Fruit fly (Drosophila melanogaster) whole organism, embryonic: ENCODE measurements around the gene CG9667.

Experiments used
- Abd-B ChIP-seq: fragments of 200-800 bp; sonication (Bioruptor generic); optimal IDR thresholded peaks from 2 replicates; lab custom pipeline; 2018; ENCODE audit warnings: missing biosample characterization, mild to moderate bottlenecking, missing genetic modification characterization, moderate library complexity
- CG10654 ChIP-seq: fragments of 200-800 bp; sonication (Bioruptor generic); optimal IDR thresholded peaks from 2 replicates; lab custom pipeline; 2016; ENCODE audit warnings: missing biosample characterization, missing genetic modification characterization
- CG11723 ChIP-seq: fragments of 200-800 bp; sonication (Bioruptor generic); optimal IDR thresholded peaks from 2 replicates; lab custom pipeline; 2017; ENCODE audit warnings: missing biosample characterization, mild to moderate bottlenecking, missing genetic modification characterization
- CG13775 ChIP-seq: fragments of 200-800 bp; sonication (Bioruptor generic); optimal IDR thresholded peaks from 3 replicates; lab custom pipeline; 2017; ENCODE audit warnings: missing biosample characterization, mild to moderate bottlenecking, missing genetic modification characterization
- CG14441 ChIP-seq: fragments of 200-800 bp; sonication (Bioruptor generic); IDR thresholded peaks from 2 replicates; pipeline ENCODE4 v1.3.6; 2022; ENCODE audit warnings: missing biosample characterization, missing genetic modification characterization
- CG15601 ChIP-seq: fragments of 200-800 bp; sonication (Bioruptor generic); optimal IDR thresholded peaks from 3 replicates; lab custom pipeline; 2019; ENCODE audit warnings: missing biosample characterization, mild to moderate bottlenecking, missing genetic modification characterization, moderate library complexity
- CG17186 ChIP-seq: fragments of 200-800 bp; sonication (Bioruptor generic); optimal IDR thresholded peaks from 3 replicates; lab custom pipeline; 2017; ENCODE audit warnings: missing biosample characterization, missing genetic modification reagents, missing genetic modification characterization
- CG17359 ChIP-seq: fragments of 200-800 bp; sonication (Bioruptor generic); optimal IDR thresholded peaks from 3 replicates; lab custom pipeline; 2018; ENCODE audit warnings: missing biosample characterization, mild to moderate bottlenecking, missing genetic modification characterization, moderate library complexity
- CG17568 ChIP-seq: fragments of 200-800 bp; sonication (Bioruptor generic); optimal IDR thresholded peaks from 2 replicates; lab custom pipeline; 2018; ENCODE audit warnings: missing biosample characterization, mild to moderate bottlenecking, missing genetic modification characterization, moderate library complexity
- CG18011 ChIP-seq: fragments of 200-800 bp; sonication (Bioruptor generic); optimal IDR thresholded peaks from 2 replicates; lab custom pipeline; 2017; ENCODE audit warnings: missing biosample characterization, missing genetic modification characterization, mild to moderate bottlenecking, moderate library complexity, missing genotype
- CG31365 ChIP-seq: fragments of 200-800 bp; sonication (Bioruptor generic); optimal IDR thresholded peaks from 2 replicates; lab custom pipeline; 2018; ENCODE audit warnings: missing biosample characterization, mild to moderate bottlenecking, missing genetic modification characterization
- CG31388 ChIP-seq: fragments of 200-800 bp; sonication (Bioruptor generic); optimal IDR thresholded peaks from 2 replicates; lab custom pipeline; 2016; ENCODE audit warnings: missing biosample characterization, missing genetic modification characterization
- CG3163 ChIP-seq: fragments of 200-800 bp; sonication (Bioruptor generic); optimal IDR thresholded peaks from 3 replicates; lab custom pipeline; 2016; ENCODE audit warnings: missing biosample characterization, missing genetic modification characterization
- CG5180 ChIP-seq: fragments of 200-800 bp; sonication (Bioruptor generic); optimal IDR thresholded peaks from 3 replicates; lab custom pipeline; 2017; ENCODE audit warnings: missing biosample characterization, missing genetic modification characterization, mild to moderate bottlenecking, moderate library complexity, missing genetic modification reagents
- CG6854 ChIP-seq: fragments of 200-800 bp; sonication (Bioruptor generic); optimal IDR thresholded peaks from 3 replicates; lab custom pipeline; 2017; ENCODE audit warnings: missing biosample characterization, mild to moderate bottlenecking, missing genetic modification characterization
- CG7556 ChIP-seq: fragments of 200-800 bp; sonication (Bioruptor generic); optimal IDR thresholded peaks from 2 replicates; lab custom pipeline; 2017; ENCODE audit warnings: missing biosample characterization, mild to moderate bottlenecking, missing genetic modification characterization
- CG7839 ChIP-seq: fragments of 200-800 bp; sonication (Bioruptor generic); optimal IDR thresholded peaks from 3 replicates; lab custom pipeline; 2018; ENCODE audit warnings: missing biosample characterization, mild to moderate bottlenecking, missing genetic modification characterization, moderate library complexity
- CHES-1-like ChIP-seq: fragments of 200-800 bp; sonication (Bioruptor generic); optimal IDR thresholded peaks from 2 replicates; lab custom pipeline; 2016; ENCODE audit warnings: missing biosample characterization, missing genetic modification characterization
- Camta ChIP-seq: fragments of 200-800 bp; sonication (Bioruptor generic); optimal IDR thresholded peaks from 2 replicates; lab custom pipeline; 2016; ENCODE audit warnings: missing biosample characterization, missing genetic modification characterization
- CoRest ChIP-seq: fragments of 200-800 bp; sonication (Bioruptor generic); optimal IDR thresholded peaks from 3 replicates; lab custom pipeline; 2018; ENCODE audit warnings: missing biosample characterization, mild to moderate bottlenecking, missing genetic modification characterization, moderate library complexity
- Deaf1 ChIP-seq: fragments of 200-800 bp; optimal IDR thresholded peaks from 3 replicates; lab custom pipeline; 2019; ENCODE audit warnings: missing biosample characterization, mild to moderate bottlenecking, missing genetic modification characterization, moderate library complexity
- Fer1 ChIP-seq: fragments of 200-800 bp; sonication (Bioruptor generic); optimal IDR thresholded peaks from 2 replicates; lab custom pipeline; 2017; ENCODE audit warnings: missing biosample characterization, mild to moderate bottlenecking, missing genetic modification characterization
- GATAe ChIP-seq: fragments of 200-800 bp; sonication (Bioruptor generic); conservative IDR thresholded peaks from 2 replicates; pipeline ENCODE4 v1.3.6; 2022; ENCODE audit warnings: missing biosample characterization, missing genetic modification characterization
- Hmr ChIP-seq: fragments of 200-800 bp; sonication (Bioruptor generic); optimal IDR thresholded peaks from 3 replicates; lab custom pipeline; 2017; ENCODE audit warnings: mild to moderate bottlenecking, missing biosample characterization, missing genetic modification reagents, missing genetic modification characterization
- Hsf ChIP-seq: fragments of 200-800 bp; sonication (Bioruptor generic); optimal IDR thresholded peaks from 3 replicates; lab custom pipeline; 2016; ENCODE audit warnings: missing biosample characterization, missing genetic modification characterization
- Jarid2 ChIP-seq: fragments of 200-800 bp; sonication (Bioruptor generic); optimal IDR thresholded peaks from 3 replicates; lab custom pipeline; 2017; ENCODE audit warnings: mild to moderate bottlenecking, missing biosample characterization, missing genetic modification reagents, missing genetic modification characterization
- Lhr ChIP-seq: fragments of 200-800 bp; sonication (Bioruptor generic); optimal IDR thresholded peaks from 3 replicates; lab custom pipeline; 2017; ENCODE audit warnings: mild to moderate bottlenecking, missing biosample characterization, missing genetic modification reagents, missing genetic modification characterization
- Myb ChIP-seq: fragments of 200-800 bp; sonication (Bioruptor generic); optimal IDR thresholded peaks from 2 replicates; lab custom pipeline; 2016; ENCODE audit warnings: missing biosample characterization, missing genetic modification characterization
- NC2β ChIP-seq: fragments of 200-800 bp; sonication (Bioruptor generic); optimal IDR thresholded peaks from 2 replicates; lab custom pipeline; 2016; ENCODE audit warnings: missing biosample characterization, missing genetic modification characterization
- NK7.1 ChIP-seq: fragments of 200-800 bp; sonication (Bioruptor generic); optimal IDR thresholded peaks from 3 replicates; lab custom pipeline; 2016; ENCODE audit warnings: missing biosample characterization, missing genetic modification characterization
- Optix ChIP-seq: fragments of 200-800 bp; sonication (Bioruptor generic); IDR thresholded peaks from 3 replicates; pipeline ENCODE4 v1.3.6; 2022; ENCODE audit warnings: missing biosample characterization, missing genetic modification characterization
- Pdp1 ChIP-seq, 2 experiments: fragments of 200-800 bp; sonication (Bioruptor generic); optimal IDR thresholded peaks; 3 replicates each; lab custom pipeline; 2016; ENCODE audit warnings: missing biosample characterization in 2 of 2, missing genetic modification characterization in 2 of 2, mild to moderate bottlenecking in 1 of 2, moderate library complexity in 1 of 2
- Poxn ChIP-seq: fragments of 200-800 bp; sonication (Bioruptor generic); IDR thresholded peaks from 2 replicates; pipeline ENCODE4 v1.3.6; 2022; ENCODE audit warnings: missing biosample characterization, missing genetic modification characterization
- Ravus ChIP-seq: fragments of 200-800 bp; sonication (Bioruptor generic); IDR thresholded peaks from 2 replicates; pipeline ENCODE4 v1.3.6; 2022; ENCODE audit warnings: missing biosample characterization, missing genetic modification characterization
- Rx ChIP-seq: fragments of 200-800 bp; sonication (Bioruptor generic); IDR thresholded peaks from 2 replicates; pipeline ENCODE4 v1.3.6; 2022; ENCODE audit warnings: missing biosample characterization, missing genetic modification characterization
- Sox100B ChIP-seq: fragments of 200-800 bp; sonication (Bioruptor generic); optimal IDR thresholded peaks from 3 replicates; lab custom pipeline; 2018; ENCODE audit warnings: missing biosample characterization, mild to moderate bottlenecking, missing genetic modification characterization
- Stat92E ChIP-seq, 3 experiments: fragments of >200 bp in 2 of 3; fragments of 200-800 bp in 1 of 3; sonication (Bioruptor generic) in 1 of 3; optimal IDR thresholded peaks; 2 replicates each; lab custom pipeline; 2017 to 2019; ENCODE audit warnings: missing biosample characterization in 3 of 3, missing genetic modification characterization in 3 of 3, mild to moderate bottlenecking in 1 of 3, moderate library complexity in 1 of 3
- cg ChIP-seq: fragments of 200-800 bp; sonication (Bioruptor generic); optimal IDR thresholded peaks from 3 replicates; lab custom pipeline; 2019; ENCODE audit warnings: missing biosample characterization, mild to moderate bottlenecking, missing genetic modification characterization, moderate library complexity
- eve ChIP-seq, 2 experiments: fragments of >200 bp; optimal IDR thresholded peaks; 2 replicates each; lab custom pipeline; 2017; ENCODE audit warnings: missing biosample characterization in 2 of 2, missing genetic modification characterization in 2 of 2
- gcm ChIP-seq: fragments of 200-800 bp; sonication (Bioruptor generic); optimal IDR thresholded peaks from 2 replicates; lab custom pipeline; 2019; ENCODE audit warnings: missing biosample characterization, mild to moderate bottlenecking, missing genetic modification characterization, moderate library complexity
- gfzf ChIP-seq: fragments of 200-800 bp; sonication (Bioruptor generic); optimal IDR thresholded peaks from 2 replicates; lab custom pipeline; 2016; ENCODE audit warnings: missing biosample characterization, mild to moderate bottlenecking, missing genetic modification characterization, moderate library complexity
- grn ChIP-seq: fragments of 200-800 bp; sonication (Bioruptor generic); optimal IDR thresholded peaks from 3 replicates; lab custom pipeline; 2017; ENCODE audit warnings: missing biosample characterization, missing genetic modification characterization
- h ChIP-seq: fragments of >200 bp; optimal IDR thresholded peaks from 2 replicates; lab custom pipeline; 2017
- her ChIP-seq: fragments of 200-800 bp; sonication (Bioruptor generic); optimal IDR thresholded peaks from 2 replicates; lab custom pipeline; 2016; ENCODE audit warnings: missing biosample characterization, missing genetic modification characterization
- lab ChIP-seq: fragments of 200-800 bp; sonication (Bioruptor generic); optimal IDR thresholded peaks from 3 replicates; lab custom pipeline; 2017; ENCODE audit warnings: missing biosample characterization, missing genetic modification characterization, mild to moderate bottlenecking, moderate library complexity, missing genetic modification reagents
- repo ChIP-seq: fragments of 200-800 bp; sonication (Bioruptor generic); optimal IDR thresholded peaks from 2 replicates; lab custom pipeline; 2016; ENCODE audit warnings: missing biosample characterization, missing genetic modification characterization
- scrt ChIP-seq: fragments of 200-800 bp; sonication (Bioruptor generic); optimal IDR thresholded peaks from 2 replicates; lab custom pipeline; 2018; ENCODE audit warnings: missing biosample characterization, mild to moderate bottlenecking, missing genetic modification characterization, moderate library complexity
- sens ChIP-seq: fragments of 200-800 bp; sonication (Bioruptor generic); peaks from one replicate; lab custom pipeline; 2016; ENCODE audit warnings: missing biosample characterization, missing genetic modification characterization
- vvl ChIP-seq: fragments of 200-800 bp; sonication (Bioruptor generic); IDR thresholded peaks from 2 replicates; pipeline ENCODE4 v1.3.6; 2022; ENCODE audit warnings: missing biosample characterization, missing genetic modification characterization
- wor ChIP-seq: fragments of 200-800 bp; sonication (Bioruptor generic); IDR thresholded peaks from 2 replicates; pipeline ENCODE4 v1.3.6; 2022; ENCODE audit warnings: missing biosample characterization, missing genetic modification characterization
- zen ChIP-seq: fragments of 200-800 bp; sonication (Bioruptor generic); optimal IDR thresholded peaks from 3 replicates; lab custom pipeline; 2018; ENCODE audit warnings: missing biosample characterization, mild to moderate bottlenecking, missing genetic modification characterization, moderate library complexity

The CG9667 gene

dm6 chr3R:8105088-8105542, 21.0 kb downstream of the CG9667 start, which contains the start of gene puc (continued):
- TF ChIP-seq CG31388 = no peak
- peak; percentile 42 for TF ChIP-seq CG5180 (GFP tag; lab: Kevin White, UChicago)
- no peak for TF ChIP-seq Abd-B (GFP tag; lab: Kevin White, UChicago)
- TF ChIP-seq CG3163 (GFP tag; lab: Kevin White, UChicago) = peak; percentile 16
- peak; percentile 51 for TF ChIP-seq CG17359 (tag; lab: Kevin White, UChicago)
- TF ChIP-seq CG18011 (GFP tag; lab: Kevin White, UChicago) = no peak
- no peak for TF ChIP-seq CG13775
- TF ChIP-seq sens (GFP tag; lab: Kevin White, UChicago) = peak; percentile 79
- peak; percentile 14 for TF ChIP-seq Camta (GFP tag; lab: Kevin White, UChicago)
- no peak for TF ChIP-seq cg (GFP tag; lab: Kevin White, UChicago)
- peak; percentile 80 for TF ChIP-seq gfzf (GFP tag; lab: Kevin White, UChicago)
- TF ChIP-seq CG7839 = peak; percentile 18
- peak; percentile 74 for TF ChIP-seq CG17568 (GFP tag; lab: Kevin White, UChicago)
- no peak for TF ChIP-seq h
- TF ChIP-seq Pdp1 (GFP tag; optimal IDR thresholded peaks at IDR 0.05; lab: Kevin White, UChicago) = peak; percentile 13 to 62
- peak; percentile 92 for TF ChIP-seq Jarid2 (GFP tag; lab: Kevin White, UChicago)
- TF ChIP-seq NK7.1 = peak; percentile 11
- peak; percentile 82 for TF ChIP-seq Deaf1
- TF ChIP-seq Ravus (GFP tag; lab: Robert Waterston, UW) = no peak
- peak; percentile 54 for TF ChIP-seq her (GFP tag; lab: Kevin White, UChicago)
- TF ChIP-seq repo = peak; percentile 53
- peak; percentile 33 for TF ChIP-seq CG17186 (GFP tag; lab: Kevin White, UChicago)
- TF ChIP-seq Rx = no peak
- peak; percentile 49 for TF ChIP-seq zen (tag; lab: Kevin White, UChicago)
- TF ChIP-seq CG14441 = no peak
- peak in 1 of 3 experiments; percentile 50 for TF ChIP-seq Stat92E (GFP tag; optimal IDR thresholded peaks at IDR 0.05; lab: Kevin White, UChicago)
- TF ChIP-seq eve (GFP tag; optimal IDR thresholded peaks at IDR 0.05; lab: Kevin White, UChicago) = peak in 1 of 2 experiments; percentile 58
- TF ChIP-seq Fer1 (GFP tag; lab: Kevin White, UChicago) = peak; percentile 52
- no peak for TF ChIP-seq CG15601 (tag; lab: Kevin White, UChicago)
- peak; percentile 48 for TF ChIP-seq CHES-1-like (GFP tag; lab: Kevin White, UChicago)
- TF ChIP-seq CG31365 (tag; lab: Kevin White, UChicago) = no peak
- TF ChIP-seq Myb = peak; percentile 77
- TF ChIP-seq scrt (GFP tag; lab: Kevin White, UChicago) = peak; percentile 56
- no peak for TF ChIP-seq GATAe (GFP tag; lab: Robert Waterston, UW)
- no peak for TF ChIP-seq Optix (GFP tag; lab: Robert Waterston, UW)
- TF ChIP-seq Sox100B = no peak
- TF ChIP-seq CG10654 (GFP tag; lab: Kevin White, UChicago) = no peak
- TF ChIP-seq Lhr (GFP tag; lab: Kevin White, UChicago) = peak; percentile 73
- TF ChIP-seq CG11723 (GFP tag; lab: Kevin White, UChicago) = no peak
- peak; percentile 77 for TF ChIP-seq lab (GFP tag; lab: Kevin White, UChicago)
- TF ChIP-seq gcm = peak; percentile 41
- no peak for TF ChIP-seq wor (GFP tag; lab: Robert Waterston, UW)
- TF ChIP-seq CG7556 (GFP tag; lab: Kevin White, UChicago) = peak; percentile 2
- peak; percentile 41 for TF ChIP-seq CG6854 (GFP tag; lab: Kevin White, UChicago)
- peak; percentile 88 for TF ChIP-seq grn (GFP tag; lab: Kevin White, UChicago)
- peak; percentile 26 for TF ChIP-seq Hsf
- TF ChIP-seq vvl (GFP tag; lab: Robert Waterston, UW) = no peak
- peak; percentile 15 for TF ChIP-seq CoRest
- no peak for TF ChIP-seq Poxn
- peak; percentile 61 for TF ChIP-seq NC2β (GFP tag; lab: Kevin White, UChicago)
- peak; percentile 75 for TF ChIP-seq Hmr (GFP tag; lab: Kevin White, UChicago)
